Worm (Caenorhabditis elegans): Measurements from ENCODE around the gene tsp-11.

DNA sequence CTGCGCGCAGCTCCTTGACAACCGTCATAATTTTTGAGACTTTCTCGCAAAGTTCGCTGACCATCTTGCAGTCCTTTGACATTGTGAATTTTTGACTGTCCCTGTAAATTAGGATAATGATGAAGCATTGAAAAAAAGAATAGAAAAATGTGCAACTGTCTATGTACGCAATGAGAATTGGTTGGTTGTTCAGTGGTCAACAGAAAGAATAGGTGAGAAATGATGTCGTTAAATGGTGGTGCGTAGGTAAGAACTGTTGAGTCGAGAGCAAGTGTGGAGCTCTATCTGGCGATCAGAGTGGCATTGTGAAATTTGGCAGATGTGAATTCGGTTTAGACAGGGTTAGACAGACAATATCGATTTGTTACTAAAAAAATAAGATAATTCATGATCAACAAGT is 11.4 kb downstream of the tsp-11 start, which contains the start of gene B0563.8:
- no peak for TF ChIP-seq mdl-1 (tag; optimal IDR thresholded peaks at IDR 0.05)
- TF ChIP-seq nhr-12 (tag; optimal IDR thresholded peaks at IDR 0.05) = no peak
- TF ChIP-seq fos-1 (tag; optimal IDR thresholded peaks at IDR 0.05) = no peak
- TF ChIP-seq lsy-2 (tag; optimal IDR thresholded peaks at IDR 0.05) = no peak
- TF ChIP-seq ZK546.5 (tag; optimal IDR thresholded peaks at IDR 0.05) = no peak
- no peak for TF ChIP-seq unc-39 (tag; optimal IDR thresholded peaks at IDR 0.05)
- no peak for TF ChIP-seq ceh-82 (tag; optimal IDR thresholded peaks at IDR 0.05)
- no peak for TF ChIP-seq ama-1 (optimal IDR thresholded peaks at IDR 0.05)

All from whole organism, L2 larva.